Fruit fly (Drosophila melanogaster) whole organism, wandering third instar larva: ENCODE data around the gene Sirt7.
A peak's percentile ranks its signal among the peaks of the same experiment; 100 is the strongest.

Experiments
- CG32264 ChIP-seq: fragments of 200-800 bp; sonication (Bioruptor generic); optimal IDR thresholded peaks from 2 replicates; lab custom pipeline; 2016; ENCODE audit warnings: missing biosample characterization, missing genetic modification characterization
- CG9705 ChIP-seq: fragments of 200-800 bp; sonication (Bioruptor generic); optimal IDR thresholded peaks from 2 replicates; lab custom pipeline; 2018; ENCODE audit warnings: missing biosample characterization, mild to moderate bottlenecking, missing genetic modification characterization
- CrebA ChIP-seq: fragments of 200-800 bp; sonication (Bioruptor generic); optimal IDR thresholded peaks from 2 replicates; lab custom pipeline; 2016; ENCODE audit warnings: missing biosample characterization, mild to moderate bottlenecking, missing genetic modification characterization, borderline replicate concordance
- Dfd ChIP-seq: fragments of >200 bp; optimal IDR thresholded peaks from 2 replicates; lab custom pipeline; 2017; ENCODE audit warnings: missing biosample characterization, missing genetic modification characterization
- HLH106 ChIP-seq: fragments of 200-800 bp; optimal IDR thresholded peaks from 3 replicates; lab custom pipeline; 2019; ENCODE audit warnings: missing biosample characterization, mild to moderate bottlenecking, missing genetic modification characterization, moderate library complexity
- Hnf4 ChIP-seq: fragments of 200-800 bp; sonication (Bioruptor generic); optimal IDR thresholded peaks from 2 replicates; lab custom pipeline; 2016; ENCODE audit warnings: missing biosample characterization, mild to moderate bottlenecking, missing genetic modification characterization
- Hr83 ChIP-seq: fragments of 200-300 bp; sonication (Bioruptor generic); optimal IDR thresholded peaks from 2 replicates; lab custom pipeline; 2016; ENCODE audit warnings: missing biosample characterization, mild to moderate bottlenecking, missing genetic modification characterization, moderate library complexity; ENCODE audit not compliant: poor library complexity, severe bottlenecking
- Jra ChIP-seq: sonication (Bioruptor generic); optimal IDR thresholded peaks from 2 replicates; lab custom pipeline; 2016; ENCODE audit warnings: missing biosample characterization, missing genetic modification characterization
- Mio ChIP-seq: sonication (Bioruptor generic); optimal IDR thresholded peaks from 2 replicates; lab custom pipeline; 2016; ENCODE audit warnings: missing biosample characterization, missing genetic modification characterization
- Myc ChIP-seq: fragments of >200 bp; optimal IDR thresholded peaks from 2 replicates; lab custom pipeline; 2017
- N ChIP-seq: fragments of >200 bp; optimal IDR thresholded peaks from 2 replicates; lab custom pipeline; 2018; ENCODE audit warnings: missing biosample characterization, missing external identifiers, missing genetic modification characterization
- OdsH ChIP-seq: fragments of 200-800 bp; sonication (Bioruptor generic); optimal IDR thresholded peaks from 2 replicates; lab custom pipeline; 2016; ENCODE audit warnings: missing biosample characterization, mild to moderate bottlenecking, missing genetic modification characterization
- Rel ChIP-seq, 2 experiments: fragments of 200-800 bp; sonication (Bioruptor generic) in 1 of 2; optimal IDR thresholded peaks; 2 replicates in 1 of 2; 3 replicates in 1 of 2; lab custom pipeline; 2016 to 2019; ENCODE audit warnings: mild to moderate bottlenecking in 2 of 2, missing biosample characterization in 2 of 2, missing genetic modification characterization in 2 of 2, moderate library complexity in 1 of 2
- Sp1 ChIP-seq: fragments of 200-800 bp; sonication (Bioruptor generic); optimal IDR thresholded peaks from 3 replicates; lab custom pipeline; 2019; ENCODE audit warnings: missing biosample characterization, mild to moderate bottlenecking, missing genetic modification characterization, moderate library complexity
- Vsx2 ChIP-seq: fragments of 200-300, 225-300 bp; sonication (Bioruptor generic); optimal IDR thresholded peaks from 2 replicates; lab custom pipeline; 2018; ENCODE audit warnings: missing biosample characterization, missing genetic modification characterization; ENCODE audit not compliant: partially characterized antibody
- br ChIP-seq: fragments of 200-800 bp; sonication (Bioruptor generic); optimal IDR thresholded peaks from 2 replicates; lab custom pipeline; 2016; ENCODE audit warnings: missing biosample characterization, missing genetic modification characterization
- dl ChIP-seq, 2 experiments: fragments of 175-275, 200-275 bp in 1 of 2; fragments of 200-275 bp in 1 of 2; sonication (Bioruptor generic); optimal IDR thresholded peaks; lab custom pipeline; 2018; ENCODE audit warnings: mild to moderate bottlenecking in 2 of 2, missing biosample characterization in 2 of 2, missing genetic modification characterization in 2 of 2, moderate library complexity in 2 of 2; ENCODE audit not compliant: partially characterized antibody in 2 of 2, insufficient read depth in 1 of 2
- dmrt93B ChIP-seq: fragments of 200-800 bp; sonication (Bioruptor generic); optimal IDR thresholded peaks from 2 replicates; lab custom pipeline; 2018; ENCODE audit warnings: missing biosample characterization, mild to moderate bottlenecking, missing genetic modification characterization
- dsf ChIP-seq: sonication (Bioruptor generic); optimal IDR thresholded peaks from 2 replicates; lab custom pipeline; 2016; ENCODE audit warnings: missing biosample characterization, missing genetic modification characterization, borderline replicate concordance
- ey ChIP-seq: fragments of 200-800 bp; sonication (Bioruptor generic); optimal IDR thresholded peaks from 2 replicates; lab custom pipeline; 2016; ENCODE audit warnings: missing biosample characterization, missing genetic modification characterization
- foxo ChIP-seq, 2 experiments: fragments of 200-800 bp; sonication (Bioruptor generic); optimal IDR thresholded peaks; 2 replicates in 1 of 2; 3 replicates in 1 of 2; lab custom pipeline; 2016 to 2017; ENCODE audit warnings: missing biosample characterization in 2 of 2, missing genetic modification characterization in 2 of 2
- fru ChIP-seq: fragments of 200-800 bp; sonication (Bioruptor generic); optimal IDR thresholded peaks from 3 replicates; lab custom pipeline; 2016; ENCODE audit warnings: missing biosample characterization, mild to moderate bottlenecking, missing genetic modification characterization
- h ChIP-seq: fragments of 200-800 bp; sonication (Bioruptor generic); optimal IDR thresholded peaks from 3 replicates; lab custom pipeline; 2016; ENCODE audit warnings: missing biosample characterization, mild to moderate bottlenecking, missing genetic modification characterization
- psq ChIP-seq: fragments of 200-800 bp; sonication (Bioruptor generic); optimal IDR thresholded peaks from 3 replicates; lab custom pipeline; 2017; ENCODE audit warnings: missing biosample characterization, mild to moderate bottlenecking, missing genetic modification characterization, moderate library complexity
- rgr ChIP-seq: fragments of 200-800 bp; sonication (Bioruptor generic); optimal IDR thresholded peaks from 3 replicates; lab custom pipeline; 2016; ENCODE audit warnings: missing biosample characterization, mild to moderate bottlenecking, missing genetic modification characterization
- sage ChIP-seq: fragments of 200-800 bp; sonication (Bioruptor generic); optimal IDR thresholded peaks from 2 replicates; lab custom pipeline; 2016; ENCODE audit warnings: missing biosample characterization, mild to moderate bottlenecking, missing genetic modification characterization
- sv ChIP-seq: fragments of 200-800 bp; sonication (Bioruptor generic); optimal IDR thresholded peaks from 3 replicates; lab custom pipeline; 2016; ENCODE audit warnings: missing biosample characterization, missing genetic modification characterization
- tai ChIP-seq: sonication (Bioruptor generic); optimal IDR thresholded peaks from 2 replicates; lab custom pipeline; 2016; ENCODE audit warnings: missing biosample characterization, missing genetic modification characterization
- usp ChIP-seq: fragments of >200 bp; optimal IDR thresholded peaks from 2 replicates; lab custom pipeline; 2017; ENCODE audit warnings: missing biosample characterization, missing genetic modification characterization
- woc ChIP-seq: sonication (Bioruptor generic); optimal IDR thresholded peaks from 2 replicates; lab custom pipeline; 2016; ENCODE audit warnings: missing biosample characterization, mild to moderate bottlenecking, missing genetic modification characterization

Gene Sirt7

dm6 chr3R:29038960-29039581, 16.7 kb upstream of the Sirt7 start, which contains the start of the genes Slu7 and Pkc98E (continued):
- no peak for TF ChIP-seq Vsx2 (GFP tag; lab: Kevin White, UChicago)
- TF ChIP-seq h (GFP tag; lab: Kevin White, UChicago), result peak; percentile 85
- peak; percentile 57 for TF ChIP-seq ey (GFP tag; lab: Kevin White, UChicago)
- peak; percentile 62 for TF ChIP-seq CG32264 (GFP tag; lab: Kevin White, UChicago)

- TF ChIP-seq fru (GFP tag; lab: Kevin White, UChicago), result peak; percentile 53
- TF ChIP-seq Hnf4 (GFP tag; lab: Kevin White, UChicago), result peak; percentile 56
- TF ChIP-seq sv (GFP tag; lab: Kevin White, UChicago), result peak; percentile 14
- TF ChIP-seq usp (GFP tag; lab: Kevin White, UChicago), result no peak
- TF ChIP-seq rgr (GFP tag; lab: Kevin White, UChicago), result peak; percentile 69
- TF ChIP-seq Jra (GFP tag; lab: Kevin White, UChicago), result peak; percentile 52
- peak; percentile 3 for TF ChIP-seq CG9705 (GFP tag; lab: Kevin White, UChicago)
- no peak for TF ChIP-seq dmrt93B
- TF ChIP-seq Hr83 (GFP tag; lab: Kevin White, UChicago), result peak; percentile 43
- TF ChIP-seq Myc, result peak; percentile 5
- TF ChIP-seq br, result no peak
- peak; percentile 49 for TF ChIP-seq ey (GFP tag; lab: Kevin White, UChicago)
- no peak for TF ChIP-seq HLH106 (tag; lab: Kevin White, UChicago)
- peak; percentile 28 for TF ChIP-seq Sp1 (GFP tag; lab: Kevin White, UChicago)
- TF ChIP-seq h (GFP tag; lab: Kevin White, UChicago), result peak; percentile 64
- peak in 1 of 2 experiments; percentile 61 for TF ChIP-seq foxo (GFP tag; optimal IDR thresholded peaks at IDR 0.05; lab: Kevin White, UChicago)
- TF ChIP-seq Dfd (GFP tag; lab: Kevin White, UChicago), result no peak
Observed at dm6 chr3R:29039704-29040430, 15.9 kb upstream of the Sirt7 start.

- TF ChIP-seq sv (GFP tag; lab: Kevin White, UChicago) (peak; percentile 41), psq (peak; percentile 34), Rel (GFP tag; optimal IDR thresholded peaks at IDR 0.05; lab: Kevin White, UChicago) (no peak), Rel (tag; optimal IDR thresholded peaks at IDR 0.05; lab: Kevin White, UChicago) (no peak), OdsH (GFP tag; lab: Kevin White, UChicago) (peak; percentile 13)
- TF ChIP-seq, all 38 proteins: peak for 3
Observed at dm6 chr3R:29040526-29041195, 15.1 kb upstream of the Sirt7 start.

dm6 chr3R:29049055-29049722, 6.5 kb upstream of the Sirt7 start, which contains the start of gene CG11837:
CG11837 (plus strand) TSS chr3R:29049493.
- TF ChIP-seq sage (GFP tag; lab: Kevin White, UChicago) (peak; percentile 36), OdsH (GFP tag; lab: Kevin White, UChicago) (no peak)

- TF ChIP-seq N (GFP tag; lab: Kevin White, UChicago), result no peak
- no peak for TF ChIP-seq HLH106 (tag; lab: Kevin White, UChicago)
- TF ChIP-seq psq, result no peak
- no peak for TF ChIP-seq br
- TF ChIP-seq Mio, result no peak
- TF ChIP-seq ey (GFP tag; lab: Kevin White, UChicago), result no peak
- no peak for TF ChIP-seq sage (GFP tag; lab: Kevin White, UChicago)
- TF ChIP-seq OdsH (GFP tag; lab: Kevin White, UChicago), result no peak
- no peak for TF ChIP-seq dsf (GFP tag; lab: Kevin White, UChicago)
- TF ChIP-seq Sp1 (GFP tag; lab: Kevin White, UChicago), result no peak
- TF ChIP-seq rgr (GFP tag; lab: Kevin White, UChicago), result no peak
- TF ChIP-seq foxo (GFP tag; optimal IDR thresholded peaks at IDR 0.05; lab: Kevin White, UChicago), result no peak
- no peak for TF ChIP-seq CrebA
- no peak for TF ChIP-seq dl (GFP tag; optimal IDR thresholded peaks at IDR 0.05; lab: Kevin White, UChicago; ENCODE audit: insufficient read depth in 1 of 2, partially characterized antibody in 2 of 2)
- no peak for TF ChIP-seq CG32264 (GFP tag; lab: Kevin White, UChicago)
- no peak for TF ChIP-seq tai
- no peak for TF ChIP-seq Rel (GFP tag; optimal IDR thresholded peaks at IDR 0.05; lab: Kevin White, UChicago)
- TF ChIP-seq Rel (tag; optimal IDR thresholded peaks at IDR 0.05; lab: Kevin White, UChicago), result no peak
- TF ChIP-seq Dfd (GFP tag; lab: Kevin White, UChicago), result no peak
- TF ChIP-seq h (GFP tag; lab: Kevin White, UChicago), result no peak
- TF ChIP-seq woc (GFP tag; lab: Kevin White, UChicago), result no peak
Observed at dm6 chr3R:29050756-29051155, 5.0 kb upstream of the Sirt7 start, which contains the start of gene CG11841. CG11841 (plus strand) TSS chr3R:29051056.
